Fruit fly (Drosophila melanogaster) whole organism: Measurements from ENCODE around the gene Spn77Bc.

Experiments used
- CG8478 ChIP-seq: fragments of >200 bp; optimal IDR thresholded peaks from 2 replicates; lab custom pipeline; 2018; ENCODE audit warnings: inconsistent platforms
- Dll ChIP-seq: fragments of >200 bp; optimal IDR thresholded peaks from 2 replicates; lab custom pipeline; 2017
- EcR ChIP-seq, 2 experiments: fragments of >200 bp; optimal IDR thresholded peaks; 2 replicates each; lab custom pipeline; 2017; ENCODE audit warnings: missing biosample characterization in 2 of 2, missing genetic modification characterization in 2 of 2, missing genetic modification reagents in 2 of 2
- pan ChIP-seq: fragments of >200 bp; optimal IDR thresholded peaks from 2 replicates; lab custom pipeline; 2017
- psq ChIP-seq: fragments of >200 bp; optimal IDR thresholded peaks from 2 replicates; lab custom pipeline; 2017
- usp ChIP-seq: fragments of >200 bp; optimal IDR thresholded peaks from 2 replicates; lab custom pipeline; 2017; ENCODE audit warnings: missing biosample characterization, missing genetic modification characterization, mixed read lengths

- no peak for TF ChIP-seq usp (GFP tag; lab: Kevin White, UChicago)
- no peak for TF ChIP-seq EcR (GFP tag; optimal IDR thresholded peaks at IDR 0.05; lab: Kevin White, UChicago)
- TF ChIP-seq psq = no peak
- no peak for TF ChIP-seq pan (lab: Kevin White, UChicago)
- TF ChIP-seq CG8478 (lab: Kevin White, UChicago) = no peak
- no peak for TF ChIP-seq Dll (lab: Kevin White, UChicago)
These were observed 11.9 kb downstream of the Spn77Bc start for dm6 chr3L:20354363-20354762.
